Worm (Caenorhabditis elegans): ENCODE measurements around the gene ugt-7.

ce11 chrV:4963606-4964005, 36.8 kb downstream of the ugt-7 start:
- TF ChIP-seq scrt-1 (GFP tag; IDR thresholded peaks at IDR 0.05) (no peak), hmbx-1 (tag; optimal IDR thresholded peaks at IDR 0.05) (no peak), B0310.2 (tag; optimal IDR thresholded peaks at IDR 0.05) (no peak), ama-1 (optimal IDR thresholded peaks at IDR 0.05) (no peak), sea-1 (GFP tag; conservative IDR thresholded peaks at IDR 0.05) (no peak)
